Fruit fly (Drosophila melanogaster) whole organism, prepupa: ENCODE data around the gene CG7341.

Source experiments
- Blimp-1 ChIP-seq: fragments of 200-800 bp; sonication (Bioruptor generic); optimal IDR thresholded peaks from 3 replicates; lab custom pipeline; 2017; ENCODE audit warnings: missing biosample characterization, missing genetic modification characterization, mild to moderate bottlenecking, moderate library complexity, missing genetic modification reagents
- CG10631 ChIP-seq: fragments of 200-800 bp; sonication (Bioruptor generic); optimal IDR thresholded peaks from 2 replicates; lab custom pipeline; 2016; ENCODE audit warnings: missing biosample characterization, missing genetic modification characterization
- CG10669 ChIP-seq: fragments of 200-800 bp; sonication (Bioruptor generic); optimal IDR thresholded peaks from 3 replicates; lab custom pipeline; 2018; ENCODE audit warnings: missing biosample characterization, mild to moderate bottlenecking, missing genetic modification characterization, moderate library complexity
- CG11294 ChIP-seq: fragments of 200-800 bp; sonication (Bioruptor generic); IDR thresholded peaks from 2 replicates; pipeline ENCODE4 v1.3.6; 2022; ENCODE audit warnings: missing biosample characterization, missing genetic modification characterization
- CG11762 ChIP-seq: fragments of 200-800 bp; sonication (Bioruptor generic); optimal IDR thresholded peaks from 3 replicates; lab custom pipeline; 2016; ENCODE audit warnings: missing biosample characterization, missing genetic modification characterization; ENCODE audit not compliant: insufficient read depth
- CG11902 ChIP-seq: fragments of 200-800 bp; sonication (Bioruptor generic); optimal IDR thresholded peaks from 3 replicates; lab custom pipeline; 2016; ENCODE audit warnings: missing biosample characterization, missing genetic modification characterization
- CG15336 ChIP-seq: fragments of 200-800 bp; sonication (Bioruptor generic); IDR thresholded peaks from 2 replicates; pipeline ENCODE4 v1.3.6; 2022; ENCODE audit warnings: missing biosample characterization, missing genetic modification characterization
- CG1621 ChIP-seq: fragments of 200-800 bp; sonication (Bioruptor generic); optimal IDR thresholded peaks from 3 replicates; lab custom pipeline; 2018; ENCODE audit warnings: missing biosample characterization, mild to moderate bottlenecking, missing genetic modification characterization
- CG34406 ChIP-seq: fragments of 200-800 bp; sonication (Bioruptor generic); optimal IDR thresholded peaks from 3 replicates; lab custom pipeline; 2016; ENCODE audit warnings: missing biosample characterization, missing genetic modification characterization
- CG6163 ChIP-seq: fragments of 200-800 bp; sonication (Bioruptor generic); IDR thresholded peaks from 3 replicates; pipeline ENCODE4 v1.3.6; 2022; ENCODE audit warnings: missing biosample characterization, missing genetic modification characterization
- CG6792 ChIP-seq: fragments of 200-800 bp; sonication (Bioruptor generic); optimal IDR thresholded peaks from 3 replicates; lab custom pipeline; 2016; ENCODE audit warnings: missing biosample characterization, missing genetic modification characterization
- CG6808 ChIP-seq: fragments of 200-800 bp; sonication (Bioruptor generic); optimal IDR thresholded peaks from 3 replicates; lab custom pipeline; 2017; ENCODE audit warnings: missing biosample characterization, missing genetic modification characterization, mild to moderate bottlenecking, moderate library complexity, missing genetic modification reagents
- CG6854 ChIP-seq: fragments of 200-800 bp; sonication (Bioruptor generic); optimal IDR thresholded peaks from 2 replicates; lab custom pipeline; 2017; ENCODE audit warnings: missing biosample characterization, mild to moderate bottlenecking, missing genetic modification characterization
- CG8632 ChIP-seq: fragments of 200-800 bp; sonication (Bioruptor generic); optimal IDR thresholded peaks from 3 replicates; lab custom pipeline; 2016; ENCODE audit warnings: missing biosample characterization, missing genetic modification characterization
- CG9139 ChIP-seq: fragments of 200-800 bp; sonication (Bioruptor generic); optimal IDR thresholded peaks from 3 replicates; lab custom pipeline; 2017; ENCODE audit warnings: missing biosample characterization, mild to moderate bottlenecking, missing genetic modification characterization
- Eip75B ChIP-seq: fragments of 200-800 bp; sonication (Bioruptor generic); optimal IDR thresholded peaks from 3 replicates; lab custom pipeline; 2016; ENCODE audit warnings: missing biosample characterization, missing genetic modification characterization
- Eip78C ChIP-seq: fragments of 200-800 bp; sonication (Bioruptor generic); peaks from one replicate; lab custom pipeline; 2016; ENCODE audit warnings: missing biosample characterization, missing genetic modification characterization
- Eip93F ChIP-seq: fragments of 200-800 bp; sonication (Bioruptor generic); optimal IDR thresholded peaks from 2 replicates; lab custom pipeline; 2016; ENCODE audit warnings: missing biosample characterization, mild to moderate bottlenecking, missing genetic modification characterization
- Ets96B ChIP-seq: fragments of 200-800 bp; optimal IDR thresholded peaks from 2 replicates; lab custom pipeline; 2019; ENCODE audit warnings: missing biosample characterization, mild to moderate bottlenecking, missing genetic modification characterization, moderate library complexity
- Hr38 ChIP-seq: sonication (Bioruptor generic); optimal IDR thresholded peaks from 2 replicates; lab custom pipeline; 2016; ENCODE audit warnings: missing biosample characterization, missing genetic modification characterization
- Hr39 ChIP-seq: fragments of 200-800 bp; sonication (Bioruptor generic); optimal IDR thresholded peaks from 2 replicates; lab custom pipeline; 2016; ENCODE audit warnings: missing biosample characterization, missing genetic modification characterization
- Lpt ChIP-seq: fragments of 200-800 bp; sonication (Bioruptor generic); optimal IDR thresholded peaks from 3 replicates; lab custom pipeline; 2016; ENCODE audit warnings: missing biosample characterization, missing genetic modification characterization
- Met ChIP-seq: fragments of 200-800 bp; sonication (Bioruptor generic); optimal IDR thresholded peaks from 3 replicates; lab custom pipeline; 2016; ENCODE audit warnings: missing biosample characterization, missing genetic modification characterization
- OdsH ChIP-seq: fragments of 200-800 bp; sonication (Bioruptor generic); optimal IDR thresholded peaks from 3 replicates; lab custom pipeline; 2016; ENCODE audit warnings: missing biosample characterization, missing genetic modification characterization
- achi ChIP-seq: fragments of 200-800 bp; sonication (Bioruptor generic); optimal IDR thresholded peaks from 3 replicates; lab custom pipeline; 2016; ENCODE audit warnings: missing biosample characterization, missing genetic modification characterization
- acj6 ChIP-seq: fragments of 200-800 bp; sonication (Bioruptor generic); optimal IDR thresholded peaks from 3 replicates; lab custom pipeline; 2016; ENCODE audit warnings: missing biosample characterization, missing genetic modification characterization
- cyc ChIP-seq: fragments of 200-800 bp; sonication (Bioruptor generic); optimal IDR thresholded peaks from 3 replicates; lab custom pipeline; 2016; ENCODE audit warnings: missing biosample characterization, missing genetic modification characterization
- dac ChIP-seq: fragments of 200-800 bp; sonication (Bioruptor generic); optimal IDR thresholded peaks from 2 replicates; lab custom pipeline; 2017; ENCODE audit warnings: missing biosample characterization, mild to moderate bottlenecking, missing genetic modification characterization
- eg ChIP-seq: fragments of 200-800 bp; sonication (Bioruptor generic); IDR thresholded peaks from 3 replicates; pipeline ENCODE4 v1.3.6; 2022; ENCODE audit warnings: missing biosample characterization, missing genetic modification characterization
- esn ChIP-seq: fragments of 200-800 bp; sonication (Bioruptor generic); optimal IDR thresholded peaks from 2 replicates; lab custom pipeline; 2016; ENCODE audit warnings: missing biosample characterization, mild to moderate bottlenecking, missing genetic modification characterization, moderate library complexity
- fd59A ChIP-seq: fragments of 200-800 bp; sonication (Bioruptor generic); optimal IDR thresholded peaks from 2 replicates; lab custom pipeline; 2017; ENCODE audit warnings: missing biosample characterization, mild to moderate bottlenecking, missing genetic modification characterization, missing genetic modification reagents
- fd85E ChIP-seq: fragments of 200-800 bp; sonication (Bioruptor generic); optimal IDR thresholded peaks from 3 replicates; lab custom pipeline; 2016; ENCODE audit warnings: missing biosample characterization, missing genetic modification characterization
- net ChIP-seq: fragments of 200-800 bp; sonication (Bioruptor generic); optimal IDR thresholded peaks from 3 replicates; lab custom pipeline; 2016; ENCODE audit warnings: missing biosample characterization, missing genetic modification characterization
- pdm3 ChIP-seq: fragments of 200-800 bp; sonication (Bioruptor generic); optimal IDR thresholded peaks from 3 replicates; lab custom pipeline; 2016; ENCODE audit warnings: missing biosample characterization, missing genetic modification characterization
- ss ChIP-seq, 2 experiments: fragments of 200-800 bp; sonication (Bioruptor generic); optimal IDR thresholded peaks; 2 replicates in 1 of 2; 3 replicates in 1 of 2; lab custom pipeline; 2017 to 2018; ENCODE audit warnings: mild to moderate bottlenecking in 2 of 2, missing biosample characterization in 2 of 2, missing genetic modification characterization in 2 of 2, moderate library complexity in 1 of 2

The CG7341 gene

dm6 chr3L:18114038-18114926 is 1.5 kb downstream of the CG7341 start (continued):
- TF ChIP-seq Blimp-1 (GFP tag; lab: Kevin White, UChicago) (no peak), esn (GFP tag; lab: Kevin White, UChicago) (peak; percentile 30), dac (GFP tag; lab: Kevin White, UChicago) (no peak), CG1621 (tag; lab: Kevin White, UChicago) (no peak), Hr39 (no peak), CG11294 (no peak), net (no peak), CG6808 (GFP tag; lab: Kevin White, UChicago) (peak; percentile 43), achi (GFP tag; lab: Kevin White, UChicago) (peak; percentile 61), Hr38 (GFP tag; lab: Kevin White, UChicago) (no peak)

dm6 chr3L:18121889-18122288 is 9.1 kb downstream of the CG7341 start, which contains the start of gene CG42853:
CG42853 (minus strand) TSS chr3L:18121989.
- no peak for TF ChIP-seq Blimp-1 (GFP tag; lab: Kevin White, UChicago)
- no peak for TF ChIP-seq Met (GFP tag; lab: Kevin White, UChicago)
- no peak for TF ChIP-seq CG10669
- TF ChIP-seq CG6163 (GFP tag; lab: Robert Waterston, UW), result no peak
- TF ChIP-seq Eip78C (GFP tag; lab: Kevin White, UChicago), result no peak
- TF ChIP-seq dac (GFP tag; lab: Kevin White, UChicago), result no peak
- no peak for TF ChIP-seq CG1621 (tag; lab: Kevin White, UChicago)
- TF ChIP-seq Eip93F (GFP tag; lab: Kevin White, UChicago), result no peak
- no peak for TF ChIP-seq fd85E (GFP tag; lab: Kevin White, UChicago)
- TF ChIP-seq CG8632 (GFP tag; lab: Kevin White, UChicago), result no peak
- no peak for TF ChIP-seq eg (GFP tag; lab: Robert Waterston, UW)
- no peak for TF ChIP-seq OdsH (GFP tag; lab: Kevin White, UChicago)
- TF ChIP-seq CG11294, result no peak
- TF ChIP-seq Hr38 (GFP tag; lab: Kevin White, UChicago), result no peak
- TF ChIP-seq Eip75B (GFP tag; lab: Kevin White, UChicago), result no peak
- TF ChIP-seq Lpt, result no peak
- no peak for TF ChIP-seq ss (GFP tag; optimal IDR thresholded peaks at IDR 0.05; lab: Kevin White, UChicago)
- TF ChIP-seq cyc (GFP tag; lab: Kevin White, UChicago), result no peak
- TF ChIP-seq CG10631, result no peak
- no peak for TF ChIP-seq CG9139 (GFP tag; lab: Kevin White, UChicago)
- TF ChIP-seq, all 60 proteins: peak for 0

- no peak for TF ChIP-seq CG11902
- TF ChIP-seq CG34406 (GFP tag; lab: Kevin White, UChicago), result no peak
- no peak for TF ChIP-seq CG10631
- TF ChIP-seq fd59A (GFP tag; lab: Kevin White, UChicago), result no peak
- TF ChIP-seq Eip75B (GFP tag; lab: Kevin White, UChicago), result no peak
- no peak for TF ChIP-seq fd85E (GFP tag; lab: Kevin White, UChicago)
- no peak for TF ChIP-seq CG6792 (GFP tag; lab: Kevin White, UChicago)
These were observed 11.4 kb downstream of the CG7341 start for dm6 chr3L:18124138-18124537.

dm6 chr3L:18132589-18132988 is 19.8 kb downstream of the CG7341 start, which contains the start of gene Cyp312a1:
Cyp312a1 (minus strand) TSS chr3L:18132689.
- TF ChIP-seq CG11902 (no peak), CG11762 (GFP tag; lab: Kevin White, UChicago) (no peak), acj6 (GFP tag; lab: Kevin White, UChicago) (no peak), CG6854 (GFP tag; lab: Kevin White, UChicago) (no peak), Lpt (no peak), CG15336 (GFP tag; lab: Robert Waterston, UW) (no peak), achi (GFP tag; lab: Kevin White, UChicago) (no peak), pdm3 (no peak), dac (GFP tag; lab: Kevin White, UChicago) (no peak), Ets96B (tag; lab: Kevin White, UChicago) (no peak)
